Fruit fly (Drosophila melanogaster): Measurements from ENCODE around the gene VhaPPA1-1.
A peak's percentile ranks its signal among the peaks of the same experiment; 100 is the strongest.

VhaPPA1-1 gene

dm6 chr3R:14873345-14873744 lies 30.5 kb downstream of the VhaPPA1-1 start:
- TF ChIP-seq Rfx (GFP tag; IDR thresholded peaks at IDR 0.05) (0 out of 2 replicates have a peak, but pooled peaks have one; percentile 4), Deaf1 (tag; optimal IDR thresholded peaks at IDR 0.05) (peak; percentile 96), Hmr (GFP tag; optimal IDR thresholded peaks at IDR 0.05) (no peak), CG10543 (GFP tag; optimal IDR thresholded peaks at IDR 0.05) (peak; percentile 28), abd-A (tag; optimal IDR thresholded peaks at IDR 0.05) (peak; percentile 96), CG4424 (GFP tag; optimal IDR thresholded peaks at IDR 0.05) (peak; percentile 59), scrt (GFP tag; optimal IDR thresholded peaks at IDR 0.05) (peak; percentile 100), CoRest (tag; optimal IDR thresholded peaks at IDR 0.05) (no peak), CG13894 (tag; optimal IDR thresholded peaks at IDR 0.05) (peak; percentile 29), CG18599 (GFP tag; optimal IDR thresholded peaks at IDR 0.05) (peak; percentile 9), Vsx1 (GFP tag; optimal IDR thresholded peaks at IDR 0.05) (no peak), CG5180 (GFP tag; optimal IDR thresholded peaks at IDR 0.05) (peak; percentile 52), cg (GFP tag; optimal IDR thresholded peaks at IDR 0.05) (peak; percentile 6)

dm6 chr3R:14864819-14865218 lies 39.0 kb downstream of the VhaPPA1-1 start:
- TF ChIP-seq sens (GFP tag) (peak; percentile 28), ab (GFP tag; optimal IDR thresholded peaks at IDR 0.05) (no peak), Ets65A (GFP tag) (peak; percentile 91)

- TF ChIP-seq slou (GFP tag; optimal IDR thresholded peaks at IDR 0.05) (no peak), CoRest (tag; optimal IDR thresholded peaks at IDR 0.05) (no peak), amos (GFP tag; IDR thresholded peaks at IDR 0.05; ENCODE audit: partially characterized antibody) (peak; percentile 25; the same call in 1 of the 2 replicates), CG14860 (GFP tag; IDR thresholded peaks at IDR 0.05; ENCODE audit: partially characterized antibody) (no peak), abd-A (tag; optimal IDR thresholded peaks at IDR 0.05) (peak; percentile 26), klu (GFP tag; IDR thresholded peaks at IDR 0.05) (no peak), CG8765 (GFP tag; IDR thresholded peaks at IDR 0.05) (no peak), CG13894 (tag; optimal IDR thresholded peaks at IDR 0.05) (peak; percentile 66), CG6765 (GFP tag; optimal IDR thresholded peaks at IDR 0.05) (peak; percentile 81), HmgZ (tag; optimal IDR thresholded peaks at IDR 0.05) (peak; percentile 71), CG17328 (GFP tag; IDR thresholded peaks at IDR 0.05) (no peak), chn (GFP tag; optimal IDR thresholded peaks at IDR 0.05) (peak; percentile 3), jigr1 (GFP tag; IDR thresholded peaks at IDR 0.05) (no peak), Dfd (GFP tag; optimal IDR thresholded peaks at IDR 0.05) (no peak), CG31441 (GFP tag; IDR thresholded peaks at IDR 0.05) (no peak; the same call in 1 of the 2 replicates), fd102C (GFP tag; optimal IDR thresholded peaks at IDR 0.05) (no peak), MESR4 (GFP tag; optimal IDR thresholded peaks at IDR 0.05) (peak; percentile 11), ro (GFP tag; IDR thresholded peaks at IDR 0.05) (no peak), CG15073 (GFP tag; optimal IDR thresholded peaks at IDR 0.05) (no peak), CG14965 (GFP tag; optimal IDR thresholded peaks at IDR 0.05; ENCODE audit: borderline replicate concordance) (no peak), ab (GFP tag; optimal IDR thresholded peaks at IDR 0.05) (no peak), wdn (GFP tag; IDR thresholded peaks at IDR 0.05) (0 out of 2 replicates have a peak, but pooled peaks have one; percentile 29), NC2α (GFP tag; optimal IDR thresholded peaks at IDR 0.05) (no peak), Rfx (GFP tag; IDR thresholded peaks at IDR 0.05) (peak; percentile 70), pb (GFP tag; optimal IDR thresholded peaks at IDR 0.05) (peak; percentile 41), HLHmδ (GFP tag; optimal IDR thresholded peaks at IDR 0.05) (peak; percentile 62), Ets65A (GFP tag) (no peak), Meics (GFP tag; optimal IDR thresholded peaks at IDR 0.05) (peak; percentile 60), CG16815 (GFP tag; optimal IDR thresholded peaks at IDR 0.05) (no peak), CG31388 (GFP tag; optimal IDR thresholded peaks at IDR 0.05) (no peak), Fer2 (tag; optimal IDR thresholded peaks at IDR 0.05) (no peak), CG6689 (GFP tag; IDR thresholded peaks at IDR 0.05) (no peak), otp (GFP tag; IDR thresholded peaks at IDR 0.05) (peak; percentile 20; the same call in 1 of the 3 replicates), jumu (GFP tag; optimal IDR thresholded peaks at IDR 0.05) (no peak), dan (GFP tag; IDR thresholded peaks at IDR 0.05) (no peak), Dek (tag; optimal IDR thresholded peaks at IDR 0.05) (no peak), gfzf (GFP tag; optimal IDR thresholded peaks at IDR 0.05) (no peak)
These were observed 50.1 kb downstream of the VhaPPA1-1 start for dm6 chr3R:14853767-14854191.

Measured in whole organism, embryonic.